Worm (Caenorhabditis elegans): ENCODE results near the gene F47B8.18.

DNA sequence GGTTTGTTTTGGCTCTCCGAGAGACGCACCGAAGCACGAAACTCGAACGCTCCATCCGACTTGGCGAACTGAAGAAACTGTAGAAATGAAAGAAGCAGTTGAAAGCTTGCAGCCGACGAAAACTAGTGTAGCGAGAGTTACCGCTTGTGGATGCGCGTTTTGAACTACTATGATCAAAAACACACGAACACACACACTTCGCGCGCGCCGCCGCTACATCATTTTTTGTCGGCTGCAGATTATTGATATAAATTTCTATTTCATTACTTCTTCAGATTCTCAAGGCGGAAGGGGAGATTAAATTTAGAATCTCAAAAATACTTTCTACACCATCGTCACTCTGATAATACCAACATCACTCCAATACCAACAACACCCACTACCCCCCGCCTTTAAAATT lies 36.7 kb upstream of the F47B8.18 start:
- no peak for TF ChIP-seq ztf-23 (GFP tag; IDR thresholded peaks at IDR 0.05)
- TF ChIP-seq med-1 (GFP tag; optimal IDR thresholded peaks at IDR 0.05; ENCODE audit: insufficient read depth), result no peak

All from whole organism, midembryonic.